Worm (Caenorhabditis elegans) whole organism, midembryonic: ENCODE data around the gene metl-18.

Experiments used
- cog-1 ChIP-seq: sonication (generic microtip); optimal IDR thresholded peaks from 2 replicates; lab custom pipeline; 2016; ENCODE audit warnings: missing genetic modification characterization, missing compliant biosample characterization
- tab-1 ChIP-seq: fragments of 200-800 bp; sonication (Bioruptor generic); IDR thresholded peaks from 2 replicates; pipeline ENCODE4 v1.3.6; 2022; ENCODE audit warnings: missing genetic modification characterization, missing compliant biosample characterization
- ztf-23 ChIP-seq: fragments of 200-800 bp; sonication (Bioruptor generic); IDR thresholded peaks from 2 replicates; pipeline ENCODE4 v1.3.6; 2022; ENCODE audit warnings: missing genetic modification reagents, missing genetic modification characterization, missing compliant biosample characterization
- ztf-29 ChIP-seq: fragments of 200-800 bp; sonication (Bioruptor generic); IDR thresholded peaks from 2 replicates; pipeline ENCODE4 v1.3.6; 2022; ENCODE audit warnings: missing genetic modification reagents, missing genetic modification characterization, missing compliant biosample characterization

ce11 chrIII:3475497-3475896, 50.0 kb downstream of the metl-18 start, which contains the start of gene C34C12.9:
- TF ChIP-seq ztf-23 (no peak), ztf-29 (GFP tag; lab: Robert Waterston, UW) (no peak), tab-1 (GFP tag; lab: Robert Waterston, UW) (no peak), cog-1 (tag; lab: Kevin White, UChicago) (no peak)
